Worm (Caenorhabditis elegans) whole organism, L2 larva: ENCODE results near the gene F14F7.7.

Source experiments
- elt-3 ChIP-seq: sonication (generic microtip); optimal IDR thresholded peaks from 2 replicates; lab custom pipeline; 2017; ENCODE audit warnings: missing biosample characterization, missing genetic modification characterization
- mab-5 ChIP-seq: fragments of 150-350 bp; optimal IDR thresholded peaks from 2 replicates; lab custom pipeline; 2014; ENCODE audit warnings: missing biosample characterization, missing genetic modification characterization
- nhr-11 ChIP-seq: fragments of 150-350 bp; optimal IDR thresholded peaks from 2 replicates; lab custom pipeline; 2014; ENCODE audit warnings: missing biosample characterization, missing genetic modification characterization
- nhr-6 ChIP-seq: fragments of 150-350 bp; optimal IDR thresholded peaks from 2 replicates; lab custom pipeline; 2014; ENCODE audit warnings: missing biosample characterization, missing genetic modification characterization

DNA sequence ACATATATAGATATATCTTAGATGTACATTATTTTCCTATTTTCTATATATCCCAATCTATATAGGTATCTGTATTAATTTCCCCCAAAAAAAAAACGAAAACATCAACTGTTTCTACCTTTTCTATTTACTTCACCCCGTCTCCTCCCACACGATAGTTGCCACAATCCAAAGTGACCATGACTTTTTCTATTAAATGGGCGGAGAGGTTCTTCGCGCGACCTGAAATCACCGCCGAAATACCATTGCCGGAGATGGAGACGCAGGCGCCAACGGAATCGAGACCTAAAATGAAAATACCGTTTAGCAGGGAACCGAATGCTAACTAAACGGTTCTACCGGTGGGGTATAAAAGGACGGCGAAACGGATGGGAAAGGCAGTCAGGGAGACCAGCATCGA is 12.1 kb upstream of the F14F7.7 start, which contains the start of gene col-98:
- TF ChIP-seq mab-5: no peak
- no peak for TF ChIP-seq nhr-6 (tag; lab: Kevin White, UChicago)
- no peak for TF ChIP-seq elt-3
- no peak for TF ChIP-seq nhr-11 (tag; lab: Kevin White, UChicago)
